Worm (Caenorhabditis elegans) whole organism, early embryonic: Measurements from ENCODE around the gene nlp-19.

ENCODE experiments used
- B0310.2 ChIP-seq: sonication (generic microtip); optimal IDR thresholded peaks from 2 replicates; lab custom pipeline; 2016; ENCODE audit warnings: mild to moderate bottlenecking, missing genetic modification characterization, missing compliant biosample characterization
- F13C5.2 ChIP-seq: sonication (generic microtip); optimal IDR thresholded peaks from 2 replicates; lab custom pipeline; 2017; ENCODE audit warnings: mild to moderate bottlenecking, missing genetic modification characterization, inconsistent platforms, missing compliant biosample characterization
- aly-1 ChIP-seq: sonication (generic microtip); optimal IDR thresholded peaks from 2 replicates; lab custom pipeline; 2016; ENCODE audit warnings: missing genetic modification characterization, missing compliant biosample characterization
- ama-1 ChIP-seq: fragments of 150-350 bp; optimal IDR thresholded peaks from 2 replicates; lab custom pipeline; 2014
- ceh-13 ChIP-seq: fragments of 200-800 bp; sonication (Bioruptor generic); optimal IDR thresholded peaks from 2 replicates; lab custom pipeline; 2018; ENCODE audit warnings: mild to moderate bottlenecking, missing genetic modification characterization, missing compliant biosample characterization
- ceh-36 ChIP-seq: sonication (generic microtip); optimal IDR thresholded peaks from 2 replicates; lab custom pipeline; 2016; ENCODE audit warnings: missing genetic modification characterization, inconsistent platforms, missing compliant biosample characterization
- ets-7 ChIP-seq: sonication (generic microtip); optimal IDR thresholded peaks from 2 replicates; lab custom pipeline; 2016; ENCODE audit warnings: missing genotype, missing genetic modification characterization, missing compliant biosample characterization
- flt-1 ChIP-seq: fragments of 200-800 bp; sonication (Bioruptor generic); IDR thresholded peaks from 2 replicates; pipeline ENCODE4 v1.3.6; 2022; ENCODE audit warnings: missing genetic modification characterization, missing compliant biosample characterization
- hmbx-1 ChIP-seq: sonication (generic microtip); optimal IDR thresholded peaks from 2 replicates; lab custom pipeline; 2016; ENCODE audit warnings: mild to moderate bottlenecking, missing genetic modification characterization, missing compliant biosample characterization
- hmg-4 ChIP-seq: fragments of 200-800 bp; sonication (Bioruptor generic); optimal IDR thresholded peaks from 2 replicates; lab custom pipeline; 2018; ENCODE audit warnings: mild to moderate bottlenecking, missing genetic modification characterization, missing compliant biosample characterization
- hnd-1 ChIP-seq: sonication (generic microtip); optimal IDR thresholded peaks from 2 replicates; lab custom pipeline; 2016; ENCODE audit warnings: missing genetic modification characterization, missing compliant biosample characterization
- pes-1 ChIP-seq: fragments of 200-800 bp; sonication (Bioruptor generic); IDR thresholded peaks from 2 replicates; pipeline ENCODE4 v1.3.6; 2022; ENCODE audit warnings: missing genetic modification reagents, missing genetic modification characterization, missing compliant biosample characterization
- scrt-1 ChIP-seq: fragments of 200-800 bp; sonication (Bioruptor generic); IDR thresholded peaks from 2 replicates; pipeline ENCODE4 v1.3.6; 2022; ENCODE audit warnings: missing genetic modification characterization, missing compliant biosample characterization
- sea-1 ChIP-seq: fragments of 200-800 bp; sonication (Bioruptor generic); conservative IDR thresholded peaks from 2 replicates; pipeline ENCODE4 v1.3.6; 2022; ENCODE audit warnings: missing genetic modification characterization, missing compliant biosample characterization
- tbx-11 ChIP-seq: fragments of 200-800 bp; sonication (Bioruptor generic); IDR thresholded peaks from 2 replicates; pipeline ENCODE4 v1.3.6; 2022; ENCODE audit warnings: missing genetic modification characterization, missing compliant biosample characterization
- tbx-37 ChIP-seq: fragments of 200-800 bp; sonication (Bioruptor generic); conservative IDR thresholded peaks from 2 replicates; pipeline ENCODE4 v1.3.6; 2022; ENCODE audit warnings: missing genetic modification reagents, missing genetic modification characterization, missing compliant biosample characterization
- tra-4 ChIP-seq: sonication (generic microtip); optimal IDR thresholded peaks from 2 replicates; lab custom pipeline; 2017; ENCODE audit warnings: missing genetic modification characterization, missing compliant biosample characterization

Gene nlp-19

ce11 chrX:10951922-10952321 lies 6.6 kb upstream of the nlp-19 start:
- TF ChIP-seq tbx-11 (GFP tag; lab: Robert Waterston, UW): no peak

- TF ChIP-seq tra-4 (tag; lab: Kevin White, UChicago) (no peak), hmbx-1 (tag; lab: Kevin White, UChicago) (no peak), aly-1 (tag; lab: Kevin White, UChicago) (no peak), scrt-1 (GFP tag; lab: Robert Waterston, UW) (no peak), ets-7 (no peak), B0310.2 (no peak), flt-1 (GFP tag; lab: Robert Waterston, UW) (no peak), ama-1 (lab: Kevin White, UChicago) (no peak), hmg-4 (no peak), hnd-1 (no peak), sea-1 (GFP tag; lab: Robert Waterston, UW) (no peak), tbx-37 (GFP tag; lab: Robert Waterston, UW) (no peak), ceh-13 (GFP tag; lab: Kevin White, UChicago) (no peak), F13C5.2 (tag; lab: Kevin White, UChicago) (no peak), ceh-36 (tag; lab: Kevin White, UChicago) (no peak), pes-1 (no peak), tbx-11 (GFP tag; lab: Robert Waterston, UW) (no peak)
These were observed 4.7 kb upstream of the nlp-19 start, which contains the start of gene pbo-4 for ce11 chrX:10953834-10954233. pbo-4 (plus strand) TSS chrX:10954134.

- TF ChIP-seq hnd-1 (no peak), scrt-1 (GFP tag; lab: Robert Waterston, UW) (no peak), ceh-36 (tag; lab: Kevin White, UChicago) (no peak), ama-1 (lab: Kevin White, UChicago) (no peak), F13C5.2 (tag; lab: Kevin White, UChicago) (no peak), hmbx-1 (tag; lab: Kevin White, UChicago) (no peak), ceh-13 (GFP tag; lab: Kevin White, UChicago) (no peak), tbx-37 (GFP tag; lab: Robert Waterston, UW) (no peak), ets-7 (no peak), B0310.2 (no peak), sea-1 (GFP tag; lab: Robert Waterston, UW) (no peak), aly-1 (tag; lab: Kevin White, UChicago) (no peak), pes-1 (no peak), tra-4 (tag; lab: Kevin White, UChicago) (no peak), flt-1 (GFP tag; lab: Robert Waterston, UW) (no peak)
These were observed 1.4 kb upstream of the nlp-19 start for ce11 chrX:10956972-10957678.

ce11 chrX:10959136-10959535 lies 609 bp downstream of the nlp-19 start, which contains the start of gene K09C8.2:
K09C8.2 (plus strand) TSS chrX:10959436.
- TF ChIP-seq aly-1 (tag; lab: Kevin White, UChicago) (no peak), ceh-13 (GFP tag; lab: Kevin White, UChicago) (no peak), hmg-4 (no peak), B0310.2 (no peak), ets-7 (no peak), hnd-1 (no peak), scrt-1 (GFP tag; lab: Robert Waterston, UW) (no peak), sea-1 (GFP tag; lab: Robert Waterston, UW) (no peak), F13C5.2 (tag; lab: Kevin White, UChicago) (no peak), tbx-37 (GFP tag; lab: Robert Waterston, UW) (no peak), flt-1 (GFP tag; lab: Robert Waterston, UW) (no peak), ama-1 (lab: Kevin White, UChicago) (no peak), tra-4 (tag; lab: Kevin White, UChicago) (no peak), tbx-11 (GFP tag; lab: Robert Waterston, UW) (no peak), ceh-36 (tag; lab: Kevin White, UChicago) (no peak), pes-1 (no peak), hmbx-1 (tag; lab: Kevin White, UChicago) (no peak)

- no peak for TF ChIP-seq hnd-1
- no peak for TF ChIP-seq tbx-37 (GFP tag; lab: Robert Waterston, UW)
- no peak for TF ChIP-seq pes-1
- TF ChIP-seq F13C5.2 (tag; lab: Kevin White, UChicago): no peak
- TF ChIP-seq ama-1 (lab: Kevin White, UChicago): no peak
- TF ChIP-seq ceh-36 (tag; lab: Kevin White, UChicago): no peak
- no peak for TF ChIP-seq hmg-4
- TF ChIP-seq flt-1 (GFP tag; lab: Robert Waterston, UW): no peak
- no peak for TF ChIP-seq hmbx-1 (tag; lab: Kevin White, UChicago)
- no peak for TF ChIP-seq sea-1 (GFP tag; lab: Robert Waterston, UW)
- TF ChIP-seq ceh-13 (GFP tag; lab: Kevin White, UChicago): no peak
These were observed 3.2 kb downstream of the nlp-19 start for ce11 chrX:10961724-10962123.

- no peak for TF ChIP-seq pes-1
- peak; percentile 92 for TF ChIP-seq tbx-37 (GFP tag; lab: Robert Waterston, UW)
- TF ChIP-seq tra-4 (tag; lab: Kevin White, UChicago): peak; percentile 16
- TF ChIP-seq hmg-4: peak; percentile 88
- peak; percentile 87 for TF ChIP-seq tbx-11 (GFP tag; lab: Robert Waterston, UW)
- peak; percentile 76 for TF ChIP-seq B0310.2
- TF ChIP-seq ceh-36 (tag; lab: Kevin White, UChicago): peak; percentile 81
- peak; percentile 89 for TF ChIP-seq F13C5.2 (tag; lab: Kevin White, UChicago)
- peak; percentile 79 for TF ChIP-seq ets-7
- peak; percentile 91 for TF ChIP-seq scrt-1 (GFP tag; lab: Robert Waterston, UW)
- peak; percentile 71 for TF ChIP-seq hnd-1
- peak; percentile 78 for TF ChIP-seq aly-1 (tag; lab: Kevin White, UChicago)
- TF ChIP-seq hmbx-1 (tag; lab: Kevin White, UChicago): peak; percentile 45
- no peak for TF ChIP-seq ama-1 (lab: Kevin White, UChicago)
- peak; percentile 87 for TF ChIP-seq sea-1 (GFP tag; lab: Robert Waterston, UW)
- peak; percentile 79 for TF ChIP-seq ceh-13 (GFP tag; lab: Kevin White, UChicago)
- peak; percentile 89; the same call in 1 of the 2 replicates for TF ChIP-seq flt-1 (GFP tag; lab: Robert Waterston, UW)
These were observed 5.0 kb downstream of the nlp-19 start, which contains the start of gene nas-10 for ce11 chrX:10963453-10964046. nas-10 (minus strand) TSS chrX:10963503.
